Worm (Caenorhabditis elegans): Measurements from ENCODE around the gene B0546.4.

The B0546.4 gene

ce11 chrIV:3363784-3364183, 20.2 kb downstream of the B0546.4 start:
- TF ChIP-seq nhr-76 (tag; optimal IDR thresholded peaks at IDR 0.05): no peak
- TF ChIP-seq lin-32 (GFP tag; optimal IDR thresholded peaks at IDR 0.05): no peak

ce11 chrIV:3363221-3363620, 20.7 kb downstream of the B0546.4 start, which contains the start of gene Y55H10A.2:
Gene Y55H10A.2 (plus strand): TSS chrIV:3363521.
- TF ChIP-seq ceh-43 (GFP tag; optimal IDR thresholded peaks at IDR 0.05): no peak
- TF ChIP-seq tbx-8 (GFP tag; optimal IDR thresholded peaks at IDR 0.05): no peak
- no peak for TF ChIP-seq mab-5 (tag; optimal IDR thresholded peaks at IDR 0.05)
- no peak for TF ChIP-seq bed-3 (GFP tag; optimal IDR thresholded peaks at IDR 0.05)
- no peak for TF ChIP-seq nhr-76 (tag; optimal IDR thresholded peaks at IDR 0.05)
- TF ChIP-seq elt-3 (tag; optimal IDR thresholded peaks at IDR 0.05): no peak
- TF ChIP-seq blmp-1 (tag; optimal IDR thresholded peaks at IDR 0.05): no peak
- TF ChIP-seq nhr-2 (tag; optimal IDR thresholded peaks at IDR 0.05): no peak
- TF ChIP-seq mls-2 (tag; optimal IDR thresholded peaks at IDR 0.05): no peak
- no peak for TF ChIP-seq snpc-4 (tag; optimal IDR thresholded peaks at IDR 0.05)
- TF ChIP-seq zip-8 (tag; optimal IDR thresholded peaks at IDR 0.05): no peak
- TF ChIP-seq lin-32 (GFP tag; optimal IDR thresholded peaks at IDR 0.05): no peak
- TF ChIP-seq cnd-1 (tag; optimal IDR thresholded peaks at IDR 0.05): no peak
- no peak for TF ChIP-seq ztf-11 (tag; optimal IDR thresholded peaks at IDR 0.05)
- no peak for TF ChIP-seq ceh-39 (tag; optimal IDR thresholded peaks at IDR 0.05)
- no peak for TF ChIP-seq ceh-83 (GFP tag; optimal IDR thresholded peaks at IDR 0.05)
- no peak for TF ChIP-seq unc-39 (tag; optimal IDR thresholded peaks at IDR 0.05)
- no peak for TF ChIP-seq unc-120 (tag; optimal IDR thresholded peaks at IDR 0.05; ENCODE audit: poor library complexity, severe bottlenecking)
- no peak for TF ChIP-seq ham-2 (GFP tag; optimal IDR thresholded peaks at IDR 0.05)

ce11 chrIV:3354757-3355156, 29.2 kb downstream of the B0546.4 start, which contains the start of gene F42A6.1:
Gene F42A6.1 (plus strand): TSS chrIV:3355057.
- no peak for TF ChIP-seq nhr-237 (tag; optimal IDR thresholded peaks at IDR 0.05)
- TF ChIP-seq snpc-4 (tag; optimal IDR thresholded peaks at IDR 0.05): no peak
- TF ChIP-seq unc-120 (tag; optimal IDR thresholded peaks at IDR 0.05; ENCODE audit: poor library complexity, severe bottlenecking): no peak
- TF ChIP-seq mep-1 (tag; optimal IDR thresholded peaks at IDR 0.05): no peak
- no peak for TF ChIP-seq lin-32 (GFP tag; optimal IDR thresholded peaks at IDR 0.05)
- no peak for TF ChIP-seq nhr-28 (tag; optimal IDR thresholded peaks at IDR 0.05)
- TF ChIP-seq ces-1 (GFP tag; optimal IDR thresholded peaks at IDR 0.05): no peak
- no peak for TF ChIP-seq unc-39 (tag; optimal IDR thresholded peaks at IDR 0.05)
- TF ChIP-seq nhr-76 (tag; optimal IDR thresholded peaks at IDR 0.05): no peak
- TF ChIP-seq unc-62 (GFP tag; optimal IDR thresholded peaks at IDR 0.05): no peak
- no peak for TF ChIP-seq elt-3 (tag; optimal IDR thresholded peaks at IDR 0.05)

DNA sequence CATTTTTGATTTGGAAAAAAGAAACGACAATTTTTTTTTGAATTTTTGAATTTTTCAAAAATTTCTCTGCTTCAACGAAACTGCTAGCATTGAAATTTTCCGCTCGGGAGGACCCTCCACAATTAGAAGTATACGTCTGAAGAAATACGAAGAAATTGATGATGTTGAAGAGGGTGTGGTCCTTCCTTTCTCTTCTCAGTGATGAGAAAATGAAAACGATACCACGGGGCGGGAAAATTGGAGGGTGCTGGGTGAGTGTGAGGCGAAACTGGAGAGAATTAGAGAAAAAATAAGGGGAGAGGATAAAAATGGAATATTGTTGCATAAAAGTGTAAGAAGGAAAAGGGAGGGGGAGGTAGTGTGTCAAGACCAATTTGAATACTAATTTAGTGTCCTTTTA, 31.9 kb downstream of the B0546.4 start:
- no peak for TF ChIP-seq sem-2 (GFP tag; optimal IDR thresholded peaks at IDR 0.05)
- no peak for TF ChIP-seq unc-62 (GFP tag; optimal IDR thresholded peaks at IDR 0.05)
- TF ChIP-seq ces-1 (GFP tag; optimal IDR thresholded peaks at IDR 0.05): peak; percentile 11

ce11 chrIV:3349977-3350580, 33.9 kb downstream of the B0546.4 start, which contains the start of gene elks-1:
Gene elks-1 (minus strand): TSS chrIV:3350027.
- TF ChIP-seq nhr-28 (tag; optimal IDR thresholded peaks at IDR 0.05) (no peak), ceh-39 (tag; optimal IDR thresholded peaks at IDR 0.05) (peak; percentile 5), nhr-12 (tag; optimal IDR thresholded peaks at IDR 0.05) (no peak), unc-39 (tag; optimal IDR thresholded peaks at IDR 0.05) (no peak), tbx-8 (GFP tag; optimal IDR thresholded peaks at IDR 0.05) (no peak), unc-120 (tag; optimal IDR thresholded peaks at IDR 0.05; ENCODE audit: poor library complexity, severe bottlenecking) (peak; percentile 3), ham-2 (GFP tag; optimal IDR thresholded peaks at IDR 0.05) (peak; percentile 38), hlh-1 (tag; optimal IDR thresholded peaks at IDR 0.05) (peak; percentile 16), lin-13 (tag; optimal IDR thresholded peaks at IDR 0.05) (no peak), pha-4 (tag; optimal IDR thresholded peaks at IDR 0.05) (no peak), M03D4.4 (tag; optimal IDR thresholded peaks at IDR 0.05) (no peak), sem-2 (GFP tag; optimal IDR thresholded peaks at IDR 0.05) (no peak), zip-8 (tag; optimal IDR thresholded peaks at IDR 0.05) (no peak), bed-3 (GFP tag; optimal IDR thresholded peaks at IDR 0.05) (no peak), mep-1 (tag; optimal IDR thresholded peaks at IDR 0.05) (peak; percentile 32), nhr-237 (tag; optimal IDR thresholded peaks at IDR 0.05) (peak; percentile 15), elt-1 (tag; optimal IDR thresholded peaks at IDR 0.05; ENCODE audit: borderline replicate concordance, insufficient read depth) (no peak), sptf-1 (tag; optimal IDR thresholded peaks at IDR 0.05) (no peak), ztf-11 (tag; optimal IDR thresholded peaks at IDR 0.05) (no peak), ceh-43 (GFP tag; optimal IDR thresholded peaks at IDR 0.05) (no peak), mls-2 (tag; optimal IDR thresholded peaks at IDR 0.05) (peak; percentile 8), elt-3 (tag; optimal IDR thresholded peaks at IDR 0.05) (no peak), flh-1 (GFP tag; optimal IDR thresholded peaks at IDR 0.05) (no peak), ces-1 (GFP tag; optimal IDR thresholded peaks at IDR 0.05) (peak; percentile 66), cnd-1 (tag; optimal IDR thresholded peaks at IDR 0.05) (no peak)

Data from whole organism, mixed stage, embryonic.